Worm (Caenorhabditis elegans): ENCODE data around the gene H01G02.1.

The H01G02.1 gene

DNA sequence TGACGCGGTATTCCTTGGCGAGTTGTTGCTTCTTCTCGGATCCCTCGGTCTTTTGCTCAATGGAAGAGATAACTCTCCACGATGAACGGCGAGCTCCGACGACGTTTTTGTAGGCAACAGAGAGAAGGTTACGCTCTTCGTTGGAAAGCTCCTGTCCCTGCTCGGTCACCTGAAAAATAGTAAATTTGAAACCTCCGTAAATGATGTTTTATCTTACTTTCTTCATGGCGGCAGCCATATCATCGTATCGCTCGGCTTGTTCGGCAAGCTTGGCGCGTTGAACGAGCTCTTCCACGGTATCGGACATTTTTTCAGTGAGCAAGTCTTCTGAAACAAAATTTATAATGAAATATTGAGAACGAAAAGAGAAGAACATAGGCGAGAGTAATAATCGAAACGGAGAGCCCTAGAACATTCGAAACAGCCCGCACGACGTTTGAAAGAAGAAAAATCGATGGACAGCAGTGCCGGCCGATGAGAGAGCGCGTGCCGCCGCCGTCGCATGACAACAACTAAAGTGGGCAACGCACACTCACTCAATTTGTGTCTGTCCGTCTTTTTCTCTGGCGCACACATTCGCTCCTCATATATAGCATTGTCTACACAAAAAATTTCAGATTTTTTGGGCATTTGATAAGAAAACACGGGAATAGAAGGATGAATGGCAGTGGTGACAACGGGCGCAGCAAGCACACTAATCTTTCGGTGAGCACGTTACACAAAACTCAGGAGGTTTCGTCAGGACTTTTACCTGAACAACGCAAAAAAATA lies 17.8 kb upstream of the H01G02.1 start, which contains the start of the genes par-5 and M117.3 (continued):
- peak; percentile 72 for TF ChIP-seq unc-86 (tag; optimal IDR thresholded peaks at IDR 0.05)
- TF ChIP-seq mab-9 (GFP tag; IDR thresholded peaks at IDR 0.05): peak; percentile 66; the same call in 1 of the 2 replicates
- TF ChIP-seq nhr-19 (GFP tag; conservative IDR thresholded peaks at IDR 0.05): peak; percentile 46
- no peak for TF ChIP-seq ces-1 (GFP tag; optimal IDR thresholded peaks at IDR 0.05)
- no peak for TF ChIP-seq nhr-11 (tag; optimal IDR thresholded peaks at IDR 0.05)
- peak; percentile 93 for TF ChIP-seq lin-14 (GFP tag; optimal IDR thresholded peaks at IDR 0.05)
- TF ChIP-seq aha-1 (tag; optimal IDR thresholded peaks at IDR 0.05): no peak
- TF ChIP-seq fkh-8 (tag; optimal IDR thresholded peaks at IDR 0.05): peak; percentile 94
- TF ChIP-seq tbx-2 (tag; optimal IDR thresholded peaks at IDR 0.05): peak; percentile 71
- no peak for TF ChIP-seq C34B4.2 (tag; optimal IDR thresholded peaks at IDR 0.05)
- peak; percentile 14 for TF ChIP-seq skn-1 (tag; optimal IDR thresholded peaks at IDR 0.05)
- no peak for TF ChIP-seq pqm-1 (tag; optimal IDR thresholded peaks at IDR 0.05)
- no peak for TF ChIP-seq alr-1 (tag; optimal IDR thresholded peaks at IDR 0.05; ENCODE audit: borderline replicate concordance)
- TF ChIP-seq nhr-20 (tag; optimal IDR thresholded peaks at IDR 0.05): peak; percentile 67
- no peak for TF ChIP-seq ceh-90 (tag; optimal IDR thresholded peaks at IDR 0.05)
- peak; percentile 44 for TF ChIP-seq jun-1 (tag; optimal IDR thresholded peaks at IDR 0.05)
- TF ChIP-seq blmp-1 (tag; optimal IDR thresholded peaks at IDR 0.05): no peak
- peak; percentile 53 for TF ChIP-seq C16A3.4 (tag; optimal IDR thresholded peaks at IDR 0.05)
- no peak for TF ChIP-seq nhr-12 (tag; optimal IDR thresholded peaks at IDR 0.05)
- peak; percentile 58 for TF ChIP-seq mep-1 (tag; optimal IDR thresholded peaks at IDR 0.05)
- no peak for TF ChIP-seq efl-3 (GFP tag; optimal IDR thresholded peaks at IDR 0.05)
- peak; percentile 64 for TF ChIP-seq elt-2 (tag; optimal IDR thresholded peaks at IDR 0.05)
- TF ChIP-seq lin-15B (tag; optimal IDR thresholded peaks at IDR 0.05): no peak
- TF ChIP-seq nhr-84 (tag; optimal IDR thresholded peaks at IDR 0.05): no peak
- TF ChIP-seq nhr-47 (tag; optimal IDR thresholded peaks at IDR 0.05): peak; percentile 79
- no peak for TF ChIP-seq snpc-4 (tag; optimal IDR thresholded peaks at IDR 0.05)
- peak; percentile 9 for TF ChIP-seq lin-13 (GFP tag; optimal IDR thresholded peaks at IDR 0.05)
- TF ChIP-seq ama-1 (optimal IDR thresholded peaks at IDR 0.05): no peak
- TF ChIP-seq unc-130 (tag; optimal IDR thresholded peaks at IDR 0.05): peak; percentile 28
- TF ChIP-seq dpl-1 (GFP tag; optimal IDR thresholded peaks at IDR 0.05): peak; percentile 49 to 59 (median 56)
- peak; percentile 83 for TF ChIP-seq nhr-71 (tag; optimal IDR thresholded peaks at IDR 0.05)
- TF ChIP-seq lin-35 (GFP tag; optimal IDR thresholded peaks at IDR 0.05): peak; percentile 63 to 71
- peak; percentile 54 for TF ChIP-seq xbp-1 (tag; optimal IDR thresholded peaks at IDR 0.05)
- TF ChIP-seq nhr-28 (tag; optimal IDR thresholded peaks at IDR 0.05): no peak
- no peak for TF ChIP-seq elt-3 (tag; optimal IDR thresholded peaks at IDR 0.05)
- TF ChIP-seq ceh-63 (GFP tag; optimal IDR thresholded peaks at IDR 0.05): no peak
- TF ChIP-seq zag-1 (tag; optimal IDR thresholded peaks at IDR 0.05): no peak
- TF ChIP-seq nhr-237 (tag; optimal IDR thresholded peaks at IDR 0.05): no peak
- no peak for TF ChIP-seq unc-62 (GFP tag; optimal IDR thresholded peaks at IDR 0.05)
- TF ChIP-seq ceh-88 (GFP tag; IDR thresholded peaks at IDR 0.05): peak; percentile 48; the same call in 1 of the 2 replicates
- TF ChIP-seq egl-13 (tag; optimal IDR thresholded peaks at IDR 0.05): peak; percentile 68
- no peak for TF ChIP-seq unc-30 (tag; optimal IDR thresholded peaks at IDR 0.05)
- peak; percentile 70 for TF ChIP-seq fkh-10 (GFP tag; optimal IDR thresholded peaks at IDR 0.05)
- TF ChIP-seq lin-39 (tag; optimal IDR thresholded peaks at IDR 0.05): no peak
- no peak for TF ChIP-seq F16B12.6 (tag; optimal IDR thresholded peaks at IDR 0.05)
- no peak for TF ChIP-seq Y116A8C.19 (tag; optimal IDR thresholded peaks at IDR 0.05; ENCODE audit: borderline replicate concordance)
- TF ChIP-seq fkh-4 (tag; optimal IDR thresholded peaks at IDR 0.05; ENCODE audit: borderline replicate concordance): no peak
- peak; percentile 84 for TF ChIP-seq snu-23 (GFP tag; optimal IDR thresholded peaks at IDR 0.05)
- peak; percentile 59 for TF ChIP-seq fos-1 (tag; optimal IDR thresholded peaks at IDR 0.05)
- peak; percentile 62 for TF ChIP-seq ztf-4 (tag; optimal IDR thresholded peaks at IDR 0.05)
- no peak for TF ChIP-seq sox-4 (tag; optimal IDR thresholded peaks at IDR 0.05)
- peak; percentile 57 for TF ChIP-seq dsc-1 (tag; optimal IDR thresholded peaks at IDR 0.05)
- TF ChIP-seq vab-15 (tag; optimal IDR thresholded peaks at IDR 0.05): no peak
